Worm (Caenorhabditis elegans) whole organism, L1 larva: ENCODE measurements around the gene rpap-2.

ENCODE experiments used
- C04F5.9 ChIP-seq: sonication (generic microtip); optimal IDR thresholded peaks from 2 replicates; lab custom pipeline; 2016; ENCODE audit warnings: missing genetic modification characterization, missing compliant biosample characterization
- C16A3.4 ChIP-seq: fragments of 150-350 bp; optimal IDR thresholded peaks from 2 replicates; lab custom pipeline; 2014; ENCODE audit warnings: missing biosample characterization, missing genetic modification characterization
- F16B12.6 ChIP-seq: fragments of 150-350 bp; optimal IDR thresholded peaks from 2 replicates; lab custom pipeline; 2014; ENCODE audit warnings: missing biosample characterization, missing genetic modification characterization
- alr-1 ChIP-seq: fragments of 200-800 bp; sonication (Bioruptor generic); optimal IDR thresholded peaks from 2 replicates; lab custom pipeline; 2018; ENCODE audit warnings: borderline replicate concordance, mild to moderate bottlenecking, missing genetic modification characterization, missing compliant biosample characterization
- aly-2 ChIP-seq: fragments of 150-350 bp; optimal IDR thresholded peaks from 2 replicates; lab custom pipeline; 2014; ENCODE audit warnings: missing biosample characterization, missing genetic modification characterization
- blmp-1 ChIP-seq: fragments of 150-350 bp; optimal IDR thresholded peaks from 2 replicates; lab custom pipeline; 2014; ENCODE audit warnings: missing biosample characterization, missing genetic modification characterization
- ceh-63 ChIP-seq: fragments of 200-800 bp; sonication (Bioruptor generic); optimal IDR thresholded peaks from 2 replicates; lab custom pipeline; 2018; ENCODE audit warnings: mild to moderate bottlenecking, missing genetic modification characterization, missing compliant biosample characterization
- ceh-88 ChIP-seq: fragments of 200-800 bp; sonication (Bioruptor generic); IDR thresholded peaks from 2 replicates; pipeline ENCODE4 v1.3.6; 2022; ENCODE audit warnings: missing genetic modification characterization, missing compliant biosample characterization
- dpl-1 ChIP-seq, 3 experiments: fragments of 150-350 bp in 2 of 3; sonication (generic microtip) in 1 of 3; optimal IDR thresholded peaks; 2 replicates each; lab custom pipeline; 2014 to 2017; ENCODE audit warnings: missing biosample characterization in 3 of 3, missing genetic modification characterization in 3 of 3, missing genetic modification reagents in 3 of 3
- dsc-1 ChIP-seq: sonication (generic microtip); optimal IDR thresholded peaks from 2 replicates; lab custom pipeline; 2016; ENCODE audit warnings: mild to moderate bottlenecking, missing genetic modification characterization, missing compliant biosample characterization
- efl-1 ChIP-seq, 4 experiments: fragments of 150-350 bp; optimal IDR thresholded peaks in 3 of 4; peaks in 1 of 4; 1 replicate in 1 of 4; 2 replicates in 3 of 4; lab custom pipeline; 2014; ENCODE audit warnings: missing biosample characterization in 2 of 4, missing genetic modification characterization in 2 of 4, missing genetic modification reagents in 2 of 4
- elt-3 ChIP-seq, 6 experiments: fragments of 150-350 bp in 1 of 6; sonication (generic microtip); optimal IDR thresholded peaks; 2 replicates each; lab custom pipeline; 2017 to 2018; ENCODE audit warnings: missing biosample characterization in 6 of 6, missing genetic modification characterization in 6 of 6, inconsistent platforms in 1 of 6
- ets-5 ChIP-seq: fragments of 200-800 bp; sonication (Bioruptor generic); IDR thresholded peaks from 2 replicates; pipeline ENCODE4 v1.3.6; 2022; ENCODE audit warnings: missing genetic modification characterization, missing compliant biosample characterization
- fkh-10 ChIP-seq: sonication (generic microtip); optimal IDR thresholded peaks from 2 replicates; lab custom pipeline; 2017; ENCODE audit warnings: missing biosample characterization, missing genetic modification reagents, missing genetic modification characterization
- fkh-4 ChIP-seq: sonication (generic microtip); optimal IDR thresholded peaks from 2 replicates; lab custom pipeline; 2016; ENCODE audit warnings: missing compliant biosample characterization, missing genetic modification characterization, borderline replicate concordance
- fos-1 ChIP-seq: fragments of 150-350 bp; optimal IDR thresholded peaks from 2 replicates; lab custom pipeline; 2014; ENCODE audit warnings: missing biosample characterization, missing genetic modification characterization
- hlh-4 ChIP-seq: sonication (generic microtip); optimal IDR thresholded peaks from 2 replicates; lab custom pipeline; 2016; ENCODE audit warnings: mild to moderate bottlenecking, missing genetic modification characterization, missing compliant biosample characterization
- isw-1 ChIP-seq: fragments of 200-800 bp; sonication (Bioruptor generic); IDR thresholded peaks from 2 replicates; pipeline ENCODE4 v1.3.6; 2022; ENCODE audit warnings: missing genetic modification characterization, missing compliant biosample characterization
- lin-14 ChIP-seq: fragments of 200-800 bp; sonication (Bioruptor generic); optimal IDR thresholded peaks from 2 replicates; lab custom pipeline; 2018; ENCODE audit warnings: mild to moderate bottlenecking, missing genetic modification characterization, moderate library complexity, missing compliant biosample characterization
- lin-15B ChIP-seq: fragments of 150-350 bp; sonication (generic microtip); optimal IDR thresholded peaks from 3 replicates; lab custom pipeline; 2014; ENCODE audit warnings: missing biosample characterization, missing genetic modification characterization
- lin-35 ChIP-seq, 2 experiments: fragments of 150-350 bp; optimal IDR thresholded peaks; 2 replicates each; lab custom pipeline; 2014; ENCODE audit warnings: missing biosample characterization in 2 of 2, missing genetic modification characterization in 2 of 2, missing genetic modification reagents in 2 of 2
- lir-3 ChIP-seq: sonication (generic microtip); optimal IDR thresholded peaks from 2 replicates; lab custom pipeline; 2016; ENCODE audit warnings: mild to moderate bottlenecking, missing genetic modification characterization, moderate library complexity, missing compliant biosample characterization; ENCODE audit not compliant: poor library complexity
- lsy-2 ChIP-seq, 2 experiments: fragments of 150-350 bp; optimal IDR thresholded peaks; 2 replicates each; lab custom pipeline; 2014; ENCODE audit warnings: missing biosample characterization in 2 of 2, missing genetic modification characterization in 2 of 2
- mab-9 ChIP-seq: fragments of 200-800 bp; sonication (Bioruptor generic); IDR thresholded peaks from 2 replicates; pipeline ENCODE4 v1.3.6; 2022; ENCODE audit warnings: missing genetic modification reagents, missing genetic modification characterization, missing compliant biosample characterization
- mdl-1 ChIP-seq, 2 experiments: fragments of 150-350 bp; optimal IDR thresholded peaks; 2 replicates each; lab custom pipeline; 2014 to 2017; ENCODE audit warnings: missing biosample characterization in 2 of 2, missing genetic modification characterization in 2 of 2, inconsistent platforms in 1 of 2
- mef-2 ChIP-seq: fragments of 150-350 bp; optimal IDR thresholded peaks from 2 replicates; lab custom pipeline; 2014; ENCODE audit warnings: missing biosample characterization, missing genetic modification characterization
- mep-1 ChIP-seq: fragments of 150-350 bp; optimal IDR thresholded peaks from 2 replicates; lab custom pipeline; 2014; ENCODE audit warnings: missing biosample characterization, missing genetic modification characterization
- nhr-12 ChIP-seq: sonication (generic microtip); optimal IDR thresholded peaks from 2 replicates; lab custom pipeline; 2017; ENCODE audit warnings: missing biosample characterization, missing genetic modification characterization
- nhr-19 ChIP-seq: fragments of 200-800 bp; sonication (Bioruptor generic); conservative IDR thresholded peaks from 2 replicates; pipeline ENCODE4 v1.3.6; 2022; ENCODE audit warnings: missing genetic modification characterization, missing compliant biosample characterization
- nhr-20 ChIP-seq: sonication (generic microtip); optimal IDR thresholded peaks from 2 replicates; lab custom pipeline; 2016; ENCODE audit warnings: mild to moderate bottlenecking, missing genetic modification characterization, missing compliant biosample characterization
- nhr-47 ChIP-seq: sonication (generic microtip); optimal IDR thresholded peaks from 2 replicates; lab custom pipeline; 2016; ENCODE audit warnings: mild to moderate bottlenecking, missing genetic modification characterization, moderate library complexity, missing compliant biosample characterization
- nhr-71 ChIP-seq: sonication (generic microtip); optimal IDR thresholded peaks from 2 replicates; lab custom pipeline; 2016; ENCODE audit warnings: mild to moderate bottlenecking, missing genetic modification characterization, moderate library complexity, missing compliant biosample characterization
- nhr-76 ChIP-seq: sonication (generic microtip); optimal IDR thresholded peaks from 2 replicates; lab custom pipeline; 2017; ENCODE audit warnings: missing biosample characterization, missing genetic modification characterization
- nhr-77 ChIP-seq: fragments of 150-350 bp; optimal IDR thresholded peaks from 2 replicates; lab custom pipeline; 2014; ENCODE audit warnings: missing biosample characterization, missing genetic modification characterization
- nhr-85 ChIP-seq: sonication (generic microtip); peaks from one replicate; lab custom pipeline; 2016; ENCODE audit warnings: missing genetic modification characterization, inconsistent platforms, missing compliant biosample characterization
- pag-3 ChIP-seq: sonication (generic microtip); optimal IDR thresholded peaks from 2 replicates; lab custom pipeline; 2017; ENCODE audit warnings: missing genetic modification characterization, mild to moderate bottlenecking, missing compliant biosample characterization, antibody characterized with exemption, borderline replicate concordance; ENCODE audit not compliant: insufficient read depth
- pax-3 ChIP-seq: fragments of 200-800 bp; sonication (Bioruptor generic); optimal IDR thresholded peaks from 2 replicates; lab custom pipeline; 2018; ENCODE audit warnings: mild to moderate bottlenecking, missing genetic modification characterization, moderate library complexity, missing compliant biosample characterization
- rnt-1 ChIP-seq: sonication (generic microtip); optimal IDR thresholded peaks from 2 replicates; lab custom pipeline; 2016; ENCODE audit warnings: mild to moderate bottlenecking, missing genetic modification characterization, moderate library complexity, missing compliant biosample characterization
- snpc-4 ChIP-seq: fragments of 150-350 bp; optimal IDR thresholded peaks from 2 replicates; lab custom pipeline; 2014; ENCODE audit warnings: missing biosample characterization, missing genetic modification characterization
- snu-23 ChIP-seq: sonication (generic microtip); optimal IDR thresholded peaks from 2 replicates; lab custom pipeline; 2016; ENCODE audit warnings: missing genetic modification characterization, missing compliant biosample characterization
- sptf-1 ChIP-seq: fragments of 150-350 bp; optimal IDR thresholded peaks from 2 replicates; lab custom pipeline; 2014; ENCODE audit warnings: missing biosample characterization, missing genetic modification characterization
- sup-37 ChIP-seq: fragments of 200-800 bp; sonication (Bioruptor generic); optimal IDR thresholded peaks from 2 replicates; lab custom pipeline; 2018; ENCODE audit warnings: mild to moderate bottlenecking, missing genetic modification characterization, missing compliant biosample characterization
- tbx-2 ChIP-seq: sonication (generic microtip); optimal IDR thresholded peaks from 2 replicates; lab custom pipeline; 2016; ENCODE audit warnings: missing genetic modification characterization, missing compliant biosample characterization
- unc-130 ChIP-seq: fragments of 150-350 bp; optimal IDR thresholded peaks from 2 replicates; lab custom pipeline; 2017; ENCODE audit warnings: missing biosample characterization, missing genetic modification characterization, inconsistent platforms
- unc-86 ChIP-seq: sonication (generic microtip); optimal IDR thresholded peaks from 2 replicates; lab custom pipeline; 2016; ENCODE audit warnings: missing genetic modification characterization, missing compliant biosample characterization
- zip-4 ChIP-seq: fragments of 200-800 bp; sonication (Bioruptor generic); optimal IDR thresholded peaks from 2 replicates; lab custom pipeline; 2018; ENCODE audit warnings: mild to moderate bottlenecking, missing genetic modification characterization, moderate library complexity, missing compliant biosample characterization
- ztf-11 ChIP-seq, 2 experiments: sonication (generic microtip); optimal IDR thresholded peaks; 2 replicates each; lab custom pipeline; 2016 to 2017; ENCODE audit warnings: missing genetic modification characterization in 2 of 2, missing biosample characterization in 1 of 2, missing compliant biosample characterization in 1 of 2
- ztf-4 ChIP-seq: fragments of 150-350 bp; optimal IDR thresholded peaks from 2 replicates; lab custom pipeline; 2014; ENCODE audit warnings: missing biosample characterization, missing genetic modification characterization

Gene rpap-2

DNA sequence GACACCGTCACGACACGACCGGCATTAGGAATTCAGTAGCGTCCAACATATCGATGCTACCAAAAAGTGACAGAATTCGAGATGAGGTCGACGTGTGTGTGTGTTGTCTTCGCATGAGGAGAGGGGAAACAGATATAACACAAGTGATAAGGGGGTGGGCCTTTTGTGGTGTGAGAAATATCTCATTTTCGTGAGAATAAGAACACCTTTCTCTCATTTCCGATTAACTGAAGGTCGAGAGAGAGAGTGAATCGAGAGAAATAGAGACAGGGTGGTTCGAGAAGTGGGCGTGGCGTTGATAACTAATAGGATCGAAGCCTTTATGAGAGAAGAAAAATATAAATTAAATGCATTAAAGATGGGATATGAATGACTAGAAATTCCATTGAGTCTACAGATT is 15.4 kb downstream of the rpap-2 start:
- no peak for TF ChIP-seq lsy-2 (tag; optimal IDR thresholded peaks at IDR 0.05; lab: Kevin White, UChicago)
- peak; percentile 52 for TF ChIP-seq unc-86 (tag; lab: Kevin White, UChicago)
- peak; percentile 33 for TF ChIP-seq snu-23 (GFP tag; lab: Kevin White, UChicago)
- peak; percentile 34 for TF ChIP-seq dsc-1 (tag; lab: Kevin White, UChicago)
- peak; percentile 83 for TF ChIP-seq blmp-1 (tag; lab: Kevin White, UChicago)
- peak; percentile 59 for TF ChIP-seq lin-14
- peak; percentile 29 for TF ChIP-seq nhr-71 (tag; lab: Kevin White, UChicago)
- peak in 3 of 6 experiments; percentile 38 to 69 (median 51) for TF ChIP-seq elt-3 (tag; optimal IDR thresholded peaks at IDR 0.05; lab: Kevin White, UChicago)
- no peak for TF ChIP-seq pag-3 (tag; lab: Kevin White, UChicago)
- TF ChIP-seq ets-5 (GFP tag; lab: Robert Waterston, UW), result no peak

- TF ChIP-seq nhr-77 (no peak), efl-1 (optimal IDR thresholded peaks at IDR 0.05; lab: Kevin White, UChicago) (no peak), efl-1 (GFP tag; optimal IDR thresholded peaks at IDR 0.05 in 1 of 2; lab: Kevin White, UChicago) (peak in 1 of 2 experiments; percentile 91), ets-5 (GFP tag; lab: Robert Waterston, UW) (no peak), C04F5.9 (no peak), snu-23 (GFP tag; lab: Kevin White, UChicago) (peak; percentile 35), aly-2 (tag; lab: Kevin White, UChicago) (no peak), ztf-4 (tag; lab: Kevin White, UChicago) (no peak), tbx-2 (peak; percentile 18), snpc-4 (tag; lab: Kevin White, UChicago) (no peak), mep-1 (peak; percentile 25), blmp-1 (tag; lab: Kevin White, UChicago) (peak; percentile 97), dpl-1 (GFP tag; optimal IDR thresholded peaks at IDR 0.05; lab: Kevin White, UChicago) (peak in 1 of 3 experiments; percentile 20), nhr-47 (no peak), fkh-4 (no peak), sptf-1 (tag; lab: Kevin White, UChicago) (no peak), alr-1 (tag; lab: Kevin White, UChicago) (no peak), pag-3 (tag; lab: Kevin White, UChicago) (no peak), sup-37 (no peak), pax-3 (no peak), fkh-10 (no peak), zip-4 (GFP tag; lab: Kevin White, UChicago) (no peak), lin-14 (peak; percentile 58), nhr-20 (tag; lab: Kevin White, UChicago) (peak; percentile 67), nhr-12 (tag; lab: Kevin White, UChicago) (no peak), mef-2 (no peak), mab-9 (GFP tag; lab: Robert Waterston, UW) (no peak), C16A3.4 (tag; lab: Kevin White, UChicago) (peak; percentile 1), lsy-2 (tag; optimal IDR thresholded peaks at IDR 0.05; lab: Kevin White, UChicago) (peak in 1 of 2 experiments; percentile 46), nhr-71 (tag; lab: Kevin White, UChicago) (peak; percentile 50), nhr-76 (no peak), lin-35 (GFP tag; optimal IDR thresholded peaks at IDR 0.05; lab: Kevin White, UChicago) (peak; percentile 15 to 68), lir-3 (tag; lab: Kevin White, UChicago) (peak; percentile 40), ceh-63 (no peak), nhr-85 (tag; lab: Kevin White, UChicago) (peak; percentile 69), unc-130 (tag; lab: Kevin White, UChicago) (no peak), nhr-19 (GFP tag; lab: Robert Waterston, UW) (peak; percentile 36; the same call in 1 of the 2 replicates), fos-1 (no peak), ztf-11 (tag; optimal IDR thresholded peaks at IDR 0.05; lab: Kevin White, UChicago) (no peak), F16B12.6 (tag; lab: Kevin White, UChicago) (no peak), lin-15B (no peak), mdl-1 (tag; optimal IDR thresholded peaks at IDR 0.05; lab: Kevin White, UChicago) (peak in 1 of 2 experiments; percentile 87), hlh-4 (tag; lab: Kevin White, UChicago) (no peak), unc-86 (tag; lab: Kevin White, UChicago) (no peak), rnt-1 (tag; lab: Kevin White, UChicago) (no peak), isw-1 (GFP tag; lab: Robert Waterston, UW) (no peak), ceh-88 (GFP tag; lab: Robert Waterston, UW) (no peak)
Measured at ce11 chrIII:8983811-8984210, 16.0 kb downstream of the rpap-2 start.
